Fruit fly (Drosophila melanogaster) whole organism, embryonic: ENCODE measurements around the gene CG15221.

Source experiments
- Awh ChIP-seq: fragments of 200-800 bp; sonication (Bioruptor generic); IDR thresholded peaks from 2 replicates; pipeline ENCODE4, ENCODE4 v1.3.6; 2022; ENCODE audit warnings: missing biosample characterization, missing genetic modification characterization
- BEAF-32 ChIP-seq: fragments of 200-800 bp; sonication (Bioruptor generic); optimal IDR thresholded peaks from 3 replicates; lab custom pipeline; 2017; ENCODE audit warnings: missing biosample characterization, missing genetic modification characterization, mild to moderate bottlenecking, moderate library complexity, missing genetic modification reagents
- CG11504 ChIP-seq: fragments of 200-800 bp; sonication (Bioruptor generic); optimal IDR thresholded peaks from 3 replicates; lab custom pipeline; 2019; ENCODE audit warnings: missing biosample characterization, mild to moderate bottlenecking, missing genetic modification characterization, moderate library complexity
- CG15479 ChIP-seq: fragments of 200-800 bp; sonication (Bioruptor generic); optimal IDR thresholded peaks from 3 replicates; lab custom pipeline; 2019; ENCODE audit warnings: missing biosample characterization, mild to moderate bottlenecking, missing genetic modification characterization, moderate library complexity
- CG17912 ChIP-seq: fragments of 200-800 bp; sonication (Bioruptor generic); optimal IDR thresholded peaks from 2 replicates; lab custom pipeline; 2018; ENCODE audit warnings: missing biosample characterization, mild to moderate bottlenecking, missing genetic modification characterization
- CG18619 ChIP-seq: fragments of 200-800 bp; sonication (Bioruptor generic); optimal IDR thresholded peaks from 3 replicates; lab custom pipeline; 2017; ENCODE audit warnings: missing biosample characterization, mild to moderate bottlenecking, missing genetic modification characterization
- CG18764 ChIP-seq: fragments of 200-800 bp; sonication (Bioruptor generic); optimal IDR thresholded peaks from 3 replicates; lab custom pipeline; 2016; ENCODE audit warnings: missing biosample characterization, missing genetic modification characterization
- CG2199 ChIP-seq: fragments of 200-800 bp; sonication (Bioruptor generic); IDR thresholded peaks from 3 replicates; pipeline ENCODE4 v1.3.6; 2022; ENCODE audit warnings: missing biosample characterization, missing genetic modification characterization
- CG30403 ChIP-seq: fragments of 200-800 bp; sonication (Bioruptor generic); optimal IDR thresholded peaks from 3 replicates; lab custom pipeline; 2016; ENCODE audit warnings: missing biosample characterization, missing genetic modification characterization
- CG31224 ChIP-seq: fragments of 200-800 bp; sonication (Bioruptor generic); IDR thresholded peaks from 2 replicates; pipeline ENCODE4 v1.3.6; 2022; ENCODE audit warnings: missing biosample characterization, missing genetic modification characterization
- CG31441 ChIP-seq: fragments of 200-800 bp; sonication (Bioruptor generic); IDR thresholded peaks from 2 replicates; pipeline ENCODE4 v1.3.6; 2022; ENCODE audit warnings: missing biosample characterization, missing genetic modification characterization
- CG42726 ChIP-seq: fragments of 200-800 bp; sonication (Bioruptor generic); IDR thresholded peaks from 2 replicates; pipeline ENCODE4 v1.3.6; 2022; ENCODE audit warnings: missing biosample characterization, missing genetic modification characterization; ENCODE audit not compliant: partially characterized antibody
- CG5245 ChIP-seq: fragments of 200-800 bp; sonication (Bioruptor generic); optimal IDR thresholded peaks from 3 replicates; lab custom pipeline; 2016; ENCODE audit warnings: missing biosample characterization, missing genetic modification characterization
- CG5953 ChIP-seq: fragments of 200-800 bp; sonication (Bioruptor generic); IDR thresholded peaks from 2 replicates; pipeline ENCODE4 v1.3.6; 2022; ENCODE audit warnings: missing biosample characterization, missing genetic modification characterization
- CG7372 ChIP-seq: fragments of 200-800 bp; sonication (Bioruptor generic); IDR thresholded peaks from 2 replicates; pipeline ENCODE4 v1.3.6; 2022; ENCODE audit warnings: missing biosample characterization, missing genetic modification characterization
- CG7963 ChIP-seq: fragments of 200-800 bp; sonication (Bioruptor generic); IDR thresholded peaks from 3 replicates; pipeline ENCODE4 v1.3.6; 2022; ENCODE audit warnings: missing biosample characterization, missing genetic modification characterization; ENCODE audit not compliant: partially characterized antibody
- CG7987 ChIP-seq: fragments of 200-800 bp; sonication (Bioruptor generic); optimal IDR thresholded peaks from 2 replicates; lab custom pipeline; 2018; ENCODE audit warnings: missing biosample characterization, mild to moderate bottlenecking, missing genetic modification characterization, moderate library complexity
- Dip2 ChIP-seq: fragments of 200-800 bp; sonication (Bioruptor generic); IDR thresholded peaks from 2 replicates; pipeline ENCODE4 v1.3.6; 2022; ENCODE audit warnings: missing biosample characterization, missing genetic modification characterization
- Fer1 ChIP-seq: fragments of 200-800 bp; sonication (Bioruptor generic); optimal IDR thresholded peaks from 2 replicates; lab custom pipeline; 2017; ENCODE audit warnings: missing biosample characterization, mild to moderate bottlenecking, missing genetic modification characterization
- Hand ChIP-seq: fragments of 200-800 bp; sonication (Bioruptor generic); optimal IDR thresholded peaks from 2 replicates; lab custom pipeline; 2017; ENCODE audit warnings: mild to moderate bottlenecking, missing biosample characterization, missing genetic modification reagents, missing genetic modification characterization
- Hr39 ChIP-seq: fragments of >200 bp; optimal IDR thresholded peaks from 2 replicates; lab custom pipeline; 2017
- MBD-R2 ChIP-seq: fragments of 200-800 bp; sonication (Bioruptor generic); IDR thresholded peaks from 2 replicates; pipeline ENCODE4 v1.3.6; 2022; ENCODE audit warnings: missing biosample characterization, missing genetic modification characterization
- Nf-YB ChIP-seq: fragments of 200-800 bp; sonication (Bioruptor generic); optimal IDR thresholded peaks from 3 replicates; lab custom pipeline; 2019; ENCODE audit warnings: missing biosample characterization, mild to moderate bottlenecking, missing genetic modification characterization, moderate library complexity
- NfI ChIP-seq: fragments of 200-800 bp; sonication (Bioruptor generic); optimal IDR thresholded peaks from 3 replicates; lab custom pipeline; 2018; ENCODE audit warnings: missing biosample characterization, mild to moderate bottlenecking, missing genetic modification characterization, moderate library complexity
- Opbp ChIP-seq: fragments of 200-800 bp; sonication (Bioruptor generic); IDR thresholded peaks from 3 replicates; pipeline ENCODE4 v1.3.6; 2022; ENCODE audit warnings: missing biosample characterization, missing genetic modification characterization; ENCODE audit not compliant: partially characterized antibody
- PHDP ChIP-seq: fragments of 200-800 bp; sonication (Bioruptor generic); optimal IDR thresholded peaks from 3 replicates; lab custom pipeline; 2018; ENCODE audit warnings: missing biosample characterization, mild to moderate bottlenecking, missing genetic modification characterization, moderate library complexity
- Ptx1 ChIP-seq: fragments of 200-800 bp; sonication (Bioruptor generic); IDR thresholded peaks from 2 replicates; pipeline ENCODE4 v1.3.6; 2022; ENCODE audit warnings: missing biosample characterization, missing genetic modification characterization
- ato ChIP-seq: fragments of 200-800 bp; sonication (Bioruptor generic); IDR thresholded peaks from 2 replicates; pipeline ENCODE4 v1.3.6; 2022; ENCODE audit warnings: missing biosample characterization, missing genetic modification characterization; ENCODE audit not compliant: partially characterized antibody
- crc ChIP-seq: fragments of 200-800 bp; sonication (Bioruptor generic); optimal IDR thresholded peaks from 2 replicates; lab custom pipeline; 2016; ENCODE audit warnings: missing biosample characterization, missing genetic modification characterization
- dimm ChIP-seq: fragments of 200-800 bp; sonication (Bioruptor generic); IDR thresholded peaks from 2 replicates; pipeline ENCODE4 v1.3.6; 2022; ENCODE audit warnings: missing biosample characterization, missing genetic modification characterization
- emc ChIP-seq: fragments of 200-800 bp; sonication (Bioruptor generic); optimal IDR thresholded peaks from 2 replicates; lab custom pipeline; 2016; ENCODE audit warnings: missing biosample characterization, missing genetic modification characterization
- eve ChIP-seq, 2 experiments: fragments of >200 bp; optimal IDR thresholded peaks; 2 replicates each; lab custom pipeline; 2017; ENCODE audit warnings: missing biosample characterization in 2 of 2, missing genetic modification characterization in 2 of 2
- fru ChIP-seq: fragments of >200 bp; optimal IDR thresholded peaks from 2 replicates; lab custom pipeline; 2017
- grn ChIP-seq: fragments of 200-800 bp; sonication (Bioruptor generic); optimal IDR thresholded peaks from 3 replicates; lab custom pipeline; 2017; ENCODE audit warnings: missing biosample characterization, missing genetic modification characterization
- gsb ChIP-seq: fragments of 200-800 bp; sonication (Bioruptor generic); IDR thresholded peaks from 2 replicates; pipeline ENCODE4 v1.3.6; 2022; ENCODE audit warnings: missing biosample characterization, missing genetic modification characterization
- gsb-n ChIP-seq: fragments of 200-800 bp; sonication (Bioruptor generic); optimal IDR thresholded peaks from 3 replicates; lab custom pipeline; 2018; ENCODE audit warnings: missing biosample characterization, mild to moderate bottlenecking, missing genetic modification characterization
- gt ChIP-seq: fragments of 200-800 bp; sonication (Bioruptor generic); IDR thresholded peaks from 2 replicates; pipeline ENCODE4 v1.3.6; 2022; ENCODE audit warnings: missing biosample characterization, missing genetic modification characterization
- her ChIP-seq: fragments of 200-800 bp; sonication (Bioruptor generic); optimal IDR thresholded peaks from 2 replicates; lab custom pipeline; 2016; ENCODE audit warnings: missing biosample characterization, missing genetic modification characterization
- ind ChIP-seq: fragments of 200-800 bp; sonication (Bioruptor generic); optimal IDR thresholded peaks from 3 replicates; lab custom pipeline; 2016; ENCODE audit warnings: missing biosample characterization, missing genetic modification characterization
- knrl ChIP-seq: fragments of 200-800 bp; sonication (Bioruptor generic); IDR thresholded peaks from 3 replicates; pipeline ENCODE4 v1.3.6; 2022; ENCODE audit warnings: missing biosample characterization, missing genetic modification characterization; ENCODE audit not compliant: partially characterized antibody
- odd ChIP-seq: fragments of 200-800 bp; sonication (Bioruptor generic); optimal IDR thresholded peaks from 2 replicates; lab custom pipeline; 2017; ENCODE audit warnings: missing biosample characterization, mild to moderate bottlenecking, missing genetic modification characterization
- sob ChIP-seq: fragments of 200-800 bp; sonication (Bioruptor generic); IDR thresholded peaks from 2 replicates; pipeline ENCODE4 v1.3.6; 2022; ENCODE audit warnings: missing biosample characterization, missing genetic modification characterization
- ssp ChIP-seq: fragments of 200-800 bp; sonication (Bioruptor generic); IDR thresholded peaks from 2 replicates; pipeline ENCODE4 v1.3.6; 2022; ENCODE audit warnings: missing biosample characterization, missing genetic modification characterization
- tgo ChIP-seq: fragments of 200-800 bp; sonication (Bioruptor generic); IDR thresholded peaks from 3 replicates; pipeline ENCODE4 v1.3.6; 2022; ENCODE audit warnings: missing biosample characterization, missing genetic modification characterization
- ttk ChIP-seq: fragments of 200-800 bp; sonication (Bioruptor generic); IDR thresholded peaks from 2 replicates; pipeline ENCODE4 v2.1.2; 2022; ENCODE audit warnings: missing biosample characterization, missing genetic modification characterization
- tup ChIP-seq: fragments of 200-800 bp; sonication (Bioruptor generic); optimal IDR thresholded peaks from 2 replicates; lab custom pipeline; 2016; ENCODE audit warnings: missing biosample characterization, mild to moderate bottlenecking, missing genetic modification characterization, moderate library complexity
- twi ChIP-seq: fragments of 200-800 bp; optimal IDR thresholded peaks from 2 replicates; lab custom pipeline; 2019; ENCODE audit warnings: missing biosample characterization, mild to moderate bottlenecking, missing genetic modification characterization, moderate library complexity
- zen2 ChIP-seq: fragments of 200-800 bp; sonication (Bioruptor generic); IDR thresholded peaks from 3 replicates; pipeline ENCODE4 v1.3.6; 2022; ENCODE audit warnings: missing biosample characterization, missing genetic modification characterization; ENCODE audit not compliant: partially characterized antibody
- zf30C ChIP-seq: fragments of 200-800 bp; sonication (Bioruptor generic); optimal IDR thresholded peaks from 3 replicates; lab custom pipeline; 2018; ENCODE audit warnings: missing biosample characterization, mild to moderate bottlenecking, missing genetic modification characterization

Gene CG15221

DNA sequence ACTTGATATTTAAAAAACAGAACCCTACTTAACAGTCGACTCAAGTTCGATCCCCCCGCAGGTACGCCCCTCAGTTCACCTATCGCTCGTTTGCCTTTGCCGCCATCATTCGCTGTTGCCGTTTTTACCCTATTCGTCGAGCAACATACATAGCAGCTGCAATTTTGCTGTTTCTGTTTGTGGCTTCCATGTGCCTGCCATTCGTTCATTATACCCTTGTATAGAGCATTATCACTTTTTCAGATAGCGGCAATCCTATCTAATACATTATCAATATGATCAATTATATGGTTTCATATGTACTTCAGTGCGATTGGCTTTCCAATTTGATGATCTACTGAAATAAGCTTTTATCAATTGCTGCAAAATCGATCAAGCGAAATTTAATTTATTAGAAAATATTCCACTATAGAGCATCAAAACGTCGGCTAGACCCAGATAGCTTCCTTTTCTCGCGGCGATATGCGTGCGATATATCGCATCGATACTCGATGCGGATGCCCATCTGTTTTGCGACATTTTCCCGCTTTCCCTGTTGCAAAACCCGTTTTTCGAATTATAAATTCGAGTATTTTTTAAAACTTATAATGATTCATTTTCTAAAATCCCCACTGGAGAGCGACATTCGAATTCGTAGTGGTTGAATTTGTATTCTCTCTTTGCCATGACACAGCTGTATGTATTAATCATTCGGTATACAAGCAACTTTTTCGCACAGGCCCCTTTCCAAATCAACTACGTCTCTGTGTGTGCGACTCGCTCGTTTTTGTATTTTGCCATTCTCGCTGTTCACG lies 7.9 kb upstream of the CG15221 start (continued):
- TF ChIP-seq CG7963 (GFP tag; lab: Robert Waterston, UW), result peak; percentile 78
- TF ChIP-seq CG2199 (GFP tag; lab: Robert Waterston, UW), result peak; percentile 63; the same call in 2 of the 3 replicates
- peak; percentile 62; the same call in 2 of the 3 replicates for TF ChIP-seq knrl (GFP tag; lab: Robert Waterston, UW)
- TF ChIP-seq Opbp, result peak; percentile 58; the same call in 1 of the 3 replicates
- TF ChIP-seq Awh (GFP tag; lab: Robert Waterston, UW), result peak; percentile 60; the same call in 1 of the 2 replicates
- peak; percentile 84 for TF ChIP-seq gsb-n (tag; lab: Kevin White, UChicago)
- peak; percentile 75 for TF ChIP-seq Nf-YB (GFP tag; lab: Kevin White, UChicago)
- TF ChIP-seq CG7987 (GFP tag; lab: Kevin White, UChicago), result peak; percentile 53
- peak; percentile 34; the same call in 1 of the 2 replicates for TF ChIP-seq ato
- no peak for TF ChIP-seq eve (GFP tag; optimal IDR thresholded peaks at IDR 0.05; lab: Kevin White, UChicago)
- TF ChIP-seq crc (GFP tag; lab: Kevin White, UChicago), result peak; percentile 71
- peak; percentile 48 for TF ChIP-seq tup
- peak; percentile 39 for TF ChIP-seq CG17912 (GFP tag; lab: Kevin White, UChicago)
- TF ChIP-seq Hr39 (lab: Kevin White, UChicago), result no peak
- peak; percentile 75 for TF ChIP-seq BEAF-32 (GFP tag; lab: Kevin White, UChicago)
- TF ChIP-seq zen2 (GFP tag; lab: Robert Waterston, UW), result peak; percentile 63; the same call in 1 of the 3 replicates
- peak; percentile 71 for TF ChIP-seq ssp (GFP tag; lab: Robert Waterston, UW)
- TF ChIP-seq CG11504 (tag; lab: Kevin White, UChicago), result peak; percentile 87
- peak; percentile 76 for TF ChIP-seq Hand (GFP tag; lab: Kevin White, UChicago)
- peak; percentile 50 for TF ChIP-seq CG18764 (GFP tag; lab: Kevin White, UChicago)
- TF ChIP-seq odd, result peak; percentile 90
- TF ChIP-seq CG15479, result peak; percentile 95
- no peak for TF ChIP-seq dimm

DNA sequence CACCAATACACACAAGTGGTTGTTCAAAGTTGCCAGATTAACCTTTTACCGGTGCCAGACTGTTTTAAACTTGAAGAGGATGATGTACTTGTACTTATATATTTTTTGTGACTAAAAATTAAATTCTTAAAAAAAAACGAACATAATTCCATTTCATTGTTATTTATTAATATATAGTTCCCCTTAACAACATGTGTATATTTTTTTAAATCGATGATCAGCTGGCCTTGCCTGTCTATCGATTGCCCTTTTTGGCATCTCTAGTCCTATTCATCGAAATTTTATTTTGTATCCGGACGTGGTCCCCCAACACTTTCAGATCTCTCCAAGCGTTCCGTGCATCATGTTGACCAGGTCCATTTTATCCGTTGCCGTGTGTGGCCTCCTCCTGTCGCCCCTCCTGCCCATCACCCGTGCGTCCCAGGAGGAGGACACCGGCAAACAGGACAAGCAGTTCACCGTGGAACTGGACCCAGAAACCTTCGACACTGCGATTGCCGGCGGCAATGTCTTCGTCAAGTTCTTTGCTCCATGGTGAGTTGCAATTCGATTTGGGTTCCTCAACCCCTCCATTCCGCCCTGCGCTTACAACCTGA lies 7.2 kb upstream of the CG15221 start, which contains the start of gene prtp:
Gene prtp, plus strand, starts transcription at position 26 of the 596 bp plus-strand sequence.
- TF ChIP-seq ttk (GFP tag; lab: Robert Waterston, UW), result no peak
- TF ChIP-seq fru (lab: Kevin White, UChicago), result no peak
- TF ChIP-seq sob (GFP tag; lab: Robert Waterston, UW), result no peak
- TF ChIP-seq zf30C (GFP tag; lab: Kevin White, UChicago), result no peak
- no peak for TF ChIP-seq CG30403 (GFP tag; lab: Kevin White, UChicago)
- TF ChIP-seq grn (GFP tag; lab: Kevin White, UChicago), result no peak
- TF ChIP-seq PHDP (tag; lab: Kevin White, UChicago), result no peak
- TF ChIP-seq Hr39 (lab: Kevin White, UChicago), result no peak
- 0 out of 2 replicates have a peak, but pooled peaks have one; percentile 38 for TF ChIP-seq Ptx1 (GFP tag; lab: Robert Waterston, UW)
- no peak for TF ChIP-seq ind (GFP tag; lab: Kevin White, UChicago)
- TF ChIP-seq gsb, result no peak
- no peak for TF ChIP-seq twi (tag; lab: Kevin White, UChicago)
- no peak for TF ChIP-seq CG31441 (GFP tag; lab: Robert Waterston, UW)
- TF ChIP-seq CG18619 (GFP tag; lab: Kevin White, UChicago), result no peak
- peak; percentile 51 for TF ChIP-seq MBD-R2 (GFP tag; lab: Robert Waterston, UW)
- TF ChIP-seq NfI (GFP tag; lab: Kevin White, UChicago), result no peak
- no peak for TF ChIP-seq CG5245 (GFP tag; lab: Kevin White, UChicago)
- no peak for TF ChIP-seq dimm
- no peak for TF ChIP-seq CG31224 (GFP tag; lab: Robert Waterston, UW)
- TF ChIP-seq CG7372 (GFP tag; lab: Robert Waterston, UW), result no peak
- TF ChIP-seq tgo (GFP tag; lab: Robert Waterston, UW), result no peak
- no peak for TF ChIP-seq emc
- no peak for TF ChIP-seq Dip2 (GFP tag; lab: Robert Waterston, UW)
- no peak for TF ChIP-seq CG42726 (GFP tag; lab: Robert Waterston, UW)
- TF ChIP-seq Fer1 (GFP tag; lab: Kevin White, UChicago), result no peak
- TF ChIP-seq gt (GFP tag; lab: Robert Waterston, UW), result no peak
- TF ChIP-seq her, result no peak
- TF ChIP-seq CG5953, result no peak
